Worm (Caenorhabditis elegans) whole organism, late embryonic: ENCODE data around the gene afmd-2.

ENCODE experiments used
- madf-2 ChIP-seq: sonication (generic microtip); optimal IDR thresholded peaks from 2 replicates; lab custom pipeline; 2017; ENCODE audit warnings: missing genetic modification characterization, missing compliant biosample characterization
- tbx-7 ChIP-seq: sonication (generic microtip); optimal IDR thresholded peaks from 2 replicates; lab custom pipeline; 2016; ENCODE audit warnings: missing genotype, missing genetic modification characterization, missing compliant biosample characterization

- no peak for TF ChIP-seq madf-2 (tag; lab: Kevin White, UChicago)
- no peak for TF ChIP-seq tbx-7 (tag; lab: Kevin White, UChicago)
Observed at ce11 chrIV:13472011-13472410, 37.0 kb upstream of the afmd-2 start, which contains the start of the genes ttbk-8.1 and Y38H8A.4.
